Worm (Caenorhabditis elegans): ENCODE data around the gene tbcc-1.

Gene tbcc-1

ce11 chrIII:2787979-2788491 is at the start of gene tbcc-1:
tbcc-1 (plus strand) TSS chrIII:2788441.
- no peak for TF ChIP-seq dmd-4 (tag; optimal IDR thresholded peaks at IDR 0.05)
- TF ChIP-seq ztf-1 (GFP tag; conservative IDR thresholded peaks at IDR 0.05), result no peak
- no peak for TF ChIP-seq lsy-2 (tag; optimal IDR thresholded peaks at IDR 0.05)
- no peak for TF ChIP-seq crh-2 (tag; optimal IDR thresholded peaks at IDR 0.05)
- no peak for TF ChIP-seq ztf-4 (tag; optimal IDR thresholded peaks at IDR 0.05)
- no peak for TF ChIP-seq ama-1 (optimal IDR thresholded peaks at IDR 0.05)
- no peak for TF ChIP-seq nhr-11 (tag; optimal IDR thresholded peaks at IDR 0.05)
- no peak for TF ChIP-seq C34F6.9 (tag; optimal IDR thresholded peaks at IDR 0.05)
- no peak for TF ChIP-seq nhr-77 (tag; optimal IDR thresholded peaks at IDR 0.05)
- TF ChIP-seq skn-1 (tag; optimal IDR thresholded peaks at IDR 0.05), result no peak
- TF ChIP-seq Y55F3AM.14 (GFP tag; optimal IDR thresholded peaks at IDR 0.05), result no peak
- no peak for TF ChIP-seq lin-39 (tag; optimal IDR thresholded peaks at IDR 0.05)
- no peak for TF ChIP-seq sma-9 (GFP tag; optimal IDR thresholded peaks at IDR 0.05)
- no peak for TF ChIP-seq sma-9 (tag; optimal IDR thresholded peaks at IDR 0.05)

- TF ChIP-seq sma-9 (GFP tag; optimal IDR thresholded peaks at IDR 0.05), result peak; percentile 18
- TF ChIP-seq sma-9 (tag; optimal IDR thresholded peaks at IDR 0.05), result no peak
- TF ChIP-seq mdl-1 (tag; optimal IDR thresholded peaks at IDR 0.05), result no peak
- no peak for TF ChIP-seq R02D3.7 (tag; optimal IDR thresholded peaks at IDR 0.05)
- TF ChIP-seq unc-62 (GFP tag; optimal IDR thresholded peaks at IDR 0.05), result no peak
- no peak for TF ChIP-seq blmp-1 (tag; optimal IDR thresholded peaks at IDR 0.05; ENCODE audit: insufficient read depth)
- TF ChIP-seq fos-1 (tag; optimal IDR thresholded peaks at IDR 0.05), result peak; percentile 89
- no peak for TF ChIP-seq nhr-12 (tag; optimal IDR thresholded peaks at IDR 0.05)
- TF ChIP-seq alr-1 (tag; optimal IDR thresholded peaks at IDR 0.05), result no peak
- TF ChIP-seq elt-3 (tag; optimal IDR thresholded peaks at IDR 0.05), result no peak
- no peak for TF ChIP-seq nhr-6 (tag; optimal IDR thresholded peaks at IDR 0.05)
- no peak for TF ChIP-seq egl-27 (tag; optimal IDR thresholded peaks at IDR 0.05)
- TF ChIP-seq nhr-25 (tag; optimal IDR thresholded peaks at IDR 0.05), result no peak
- TF ChIP-seq sma-3 (GFP tag; optimal IDR thresholded peaks at IDR 0.05), result no peak
- peak; percentile 29 for TF ChIP-seq F13H6.1 (tag; optimal IDR thresholded peaks at IDR 0.05)
- peak; percentile 52 for TF ChIP-seq crh-2 (tag; optimal IDR thresholded peaks at IDR 0.05)
Measured at ce11 chrIII:2739469-2739868, 48.8 kb upstream of the tbcc-1 start, which contains the start of gene cest-25. cest-25 (minus strand) TSS chrIII:2739531.

DNA sequence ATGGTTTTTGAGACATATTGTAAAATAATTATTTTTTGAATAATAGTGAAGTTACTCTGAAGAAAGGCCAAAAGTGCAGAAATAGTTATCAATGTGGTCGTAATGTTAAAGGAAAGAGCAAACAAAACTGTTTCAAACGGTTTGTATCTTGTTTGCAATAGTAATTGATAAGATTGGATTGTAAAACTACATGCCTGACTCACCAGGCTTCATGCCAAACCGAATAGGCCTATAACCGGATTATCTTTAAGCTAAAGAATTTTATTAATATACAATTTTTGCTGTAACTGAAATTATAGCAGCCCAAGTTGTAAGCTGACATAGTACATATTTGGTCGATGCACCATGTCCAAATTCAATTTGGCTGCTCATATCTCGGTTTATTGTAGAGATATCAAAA is 41.7 kb upstream of the tbcc-1 start, which contains the start of gene Y71H2AM.14:
Gene Y71H2AM.14 (minus strand): TSS at position 101 of the 400 bp plus-strand sequence.
- TF ChIP-seq unc-62 (GFP tag; optimal IDR thresholded peaks at IDR 0.05) (no peak), fos-1 (tag; optimal IDR thresholded peaks at IDR 0.05) (peak; percentile 51), ama-1 (optimal IDR thresholded peaks at IDR 0.05) (no peak)

- TF ChIP-seq mab-5 (tag; optimal IDR thresholded peaks at IDR 0.05) (no peak), egl-27 (tag; optimal IDR thresholded peaks at IDR 0.05) (no peak), F13H6.1 (tag; optimal IDR thresholded peaks at IDR 0.05) (no peak), C34F6.9 (tag; optimal IDR thresholded peaks at IDR 0.05) (no peak), R02D3.7 (tag; optimal IDR thresholded peaks at IDR 0.05) (no peak), ZK546.5 (tag; optimal IDR thresholded peaks at IDR 0.05) (no peak), lsy-2 (tag; optimal IDR thresholded peaks at IDR 0.05) (no peak), lin-11 (tag; optimal IDR thresholded peaks at IDR 0.05) (no peak), nhr-6 (tag; optimal IDR thresholded peaks at IDR 0.05) (no peak), nhr-129 (tag; optimal IDR thresholded peaks at IDR 0.05) (no peak), unc-62 (GFP tag; optimal IDR thresholded peaks at IDR 0.05) (no peak), lin-39 (tag; optimal IDR thresholded peaks at IDR 0.05) (no peak), ama-1 (optimal IDR thresholded peaks at IDR 0.05) (no peak), dmd-4 (tag; optimal IDR thresholded peaks at IDR 0.05) (no peak), Y55F3AM.14 (GFP tag; optimal IDR thresholded peaks at IDR 0.05) (no peak), aly-2 (tag; optimal IDR thresholded peaks at IDR 0.05) (no peak)
Measured at ce11 chrIII:2756260-2756659, 32.0 kb upstream of the tbcc-1 start, which contains the start of gene gldi-9. gldi-9 (minus strand) TSS chrIII:2756360.

DNA sequence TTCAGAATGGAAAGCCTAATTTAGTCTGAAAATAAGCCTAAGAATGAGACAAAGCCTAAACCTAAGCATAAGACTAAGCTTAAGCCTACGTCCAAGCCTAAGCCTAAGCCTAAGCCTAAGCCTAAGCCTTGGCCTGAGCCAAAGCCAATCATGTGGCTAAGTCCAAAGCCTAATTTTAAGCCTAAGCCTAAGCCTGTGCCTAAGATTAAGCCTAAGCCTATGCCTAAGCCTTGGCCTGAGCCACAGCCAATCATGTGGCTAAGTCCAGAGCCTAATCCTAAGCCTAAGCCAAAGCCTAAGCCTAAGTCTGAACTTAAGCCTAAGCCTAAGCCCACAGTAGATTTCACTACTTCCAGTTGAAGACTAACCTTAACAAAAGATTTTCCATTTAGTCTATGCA is 30.8 kb upstream of the tbcc-1 start:
- TF ChIP-seq blmp-1 (tag; optimal IDR thresholded peaks at IDR 0.05; ENCODE audit: insufficient read depth) (no peak), ZK546.5 (tag; optimal IDR thresholded peaks at IDR 0.05) (no peak), nhr-21 (tag; optimal IDR thresholded peaks at IDR 0.05) (no peak), sma-9 (GFP tag; optimal IDR thresholded peaks at IDR 0.05) (no peak), sma-9 (tag; optimal IDR thresholded peaks at IDR 0.05) (no peak), unc-55 (GFP tag; optimal IDR thresholded peaks at IDR 0.05) (no peak), ceh-16 (tag; optimal IDR thresholded peaks at IDR 0.05) (no peak), Y55F3AM.14 (GFP tag; optimal IDR thresholded peaks at IDR 0.05) (no peak), ceh-82 (tag; optimal IDR thresholded peaks at IDR 0.05) (no peak), ztf-4 (tag; optimal IDR thresholded peaks at IDR 0.05) (no peak), nhr-25 (tag; optimal IDR thresholded peaks at IDR 0.05) (no peak), crh-2 (tag; optimal IDR thresholded peaks at IDR 0.05) (no peak), sem-4 (tag; optimal IDR thresholded peaks at IDR 0.05) (no peak)

All from whole organism, L2 larva.